Fruit fly (Drosophila melanogaster): Measurements from ENCODE around the gene Nt5a.
A peak's percentile ranks its signal among the peaks of the same experiment; 100 is the strongest.

Gene Nt5a

DNA sequence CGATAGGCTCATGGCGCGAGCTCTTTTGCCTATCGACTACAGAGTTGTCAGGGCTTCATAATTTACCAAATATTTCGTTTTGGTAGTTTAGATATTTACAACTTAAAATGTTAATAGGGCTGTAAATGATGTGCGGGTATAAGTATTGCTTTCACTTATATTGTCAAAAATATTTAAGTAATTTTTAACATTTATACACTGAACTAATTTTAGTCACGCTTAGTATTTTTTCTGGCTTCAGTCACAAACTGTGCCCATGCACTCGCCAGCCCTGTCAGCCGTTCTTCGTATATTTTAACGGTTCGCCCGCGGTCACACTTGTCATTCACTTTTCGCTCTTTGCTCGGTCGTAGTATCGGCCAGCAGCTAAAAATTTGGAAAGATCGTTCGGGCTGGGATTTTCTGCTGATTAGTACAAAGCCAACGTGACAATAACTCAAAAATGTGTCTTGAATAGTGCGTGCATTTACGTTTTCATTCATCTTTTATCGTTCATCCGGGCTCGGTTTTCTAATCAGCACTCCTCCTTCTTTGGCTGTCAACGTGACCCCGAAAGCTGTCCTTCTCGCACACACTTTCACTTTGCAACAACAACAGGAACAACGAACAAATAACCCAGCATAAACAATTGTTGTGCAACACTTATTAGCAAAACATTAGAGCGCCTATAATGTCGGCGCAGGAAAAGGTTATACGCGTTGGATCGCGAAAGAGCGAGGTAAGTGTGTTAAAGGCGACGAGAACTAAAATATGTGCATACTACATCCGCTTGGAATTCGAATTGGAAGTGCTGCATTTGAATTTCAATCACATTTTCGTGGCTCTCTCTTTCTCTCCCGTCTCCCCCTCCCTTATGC is 27.6 kb upstream of the Nt5a start, which contains the start of the genes Hmbs and CG2211 (continued):
- TF ChIP-seq gcm2 (GFP tag; optimal IDR thresholded peaks at IDR 0.05) (peak; percentile 66), ci (GFP tag; IDR thresholded peaks at IDR 0.05) (peak; percentile 92), rib (GFP tag; IDR thresholded peaks at IDR 0.05) (peak; percentile 60; the same call in 1 of the 2 replicates), C15 (GFP tag; IDR thresholded peaks at IDR 0.05) (peak; percentile 72; the same call in 1 of the 3 replicates), exex (tag; optimal IDR thresholded peaks at IDR 0.05) (peak; percentile 68), sqz (GFP tag; optimal IDR thresholded peaks at IDR 0.05) (no peak), twi (tag; optimal IDR thresholded peaks at IDR 0.05) (peak; percentile 77), grau (tag; optimal IDR thresholded peaks at IDR 0.05) (peak; percentile 86), luna (GFP tag; optimal IDR thresholded peaks at IDR 0.05) (peak; percentile 12), Opbp (GFP tag; IDR thresholded peaks at IDR 0.05; ENCODE audit: partially characterized antibody) (peak; percentile 55; the same call in 1 of the 3 replicates), CG8944 (GFP tag; optimal IDR thresholded peaks at IDR 0.05) (peak; percentile 89), odd (GFP tag; optimal IDR thresholded peaks at IDR 0.05) (peak; percentile 37), CG15269 (tag; optimal IDR thresholded peaks at IDR 0.05) (peak; percentile 86), pfk (GFP tag; optimal IDR thresholded peaks at IDR 0.05) (peak; percentile 34), ap (GFP tag; IDR thresholded peaks at IDR 0.05) (peak; percentile 54; the same call in 1 of the 2 replicates), CG18619 (GFP tag; optimal IDR thresholded peaks at IDR 0.05) (peak; percentile 68), slbo (GFP tag; IDR thresholded peaks at IDR 0.05) (peak; percentile 91), vnd (GFP tag; IDR thresholded peaks at IDR 0.05; ENCODE audit: partially characterized antibody) (no peak), dmrt99B (tag; optimal IDR thresholded peaks at IDR 0.05) (no peak), Sox102F (GFP tag; optimal IDR thresholded peaks at IDR 0.05) (peak; percentile 84), Med (GFP tag) (peak; percentile 98), CG12942 (GFP tag; optimal IDR thresholded peaks at IDR 0.05) (peak; percentile 90), CG6813 (GFP tag; optimal IDR thresholded peaks at IDR 0.05) (peak; percentile 79), CG4282 (GFP tag; optimal IDR thresholded peaks at IDR 0.05) (peak; percentile 74), CG12769 (tag; optimal IDR thresholded peaks at IDR 0.05) (peak; percentile 76), CG12659 (GFP tag; optimal IDR thresholded peaks at IDR 0.05) (peak; percentile 94), CG13775 (GFP tag; optimal IDR thresholded peaks at IDR 0.05) (peak; percentile 90), CG1233 (GFP tag; optimal IDR thresholded peaks at IDR 0.05) (peak; percentile 80), NC2β (GFP tag; optimal IDR thresholded peaks at IDR 0.05) (peak; percentile 90), CG17359 (tag; optimal IDR thresholded peaks at IDR 0.05) (peak; percentile 88), CG13123 (GFP tag; optimal IDR thresholded peaks at IDR 0.05) (peak; percentile 82), CG3065 (GFP tag; optimal IDR thresholded peaks at IDR 0.05) (peak; percentile 68), Nf-YA (GFP tag; IDR thresholded peaks at IDR 0.05) (peak; percentile 77), CG4617 (GFP tag; optimal IDR thresholded peaks at IDR 0.05; ENCODE audit: borderline replicate concordance) (peak; percentile 87), sens (GFP tag) (peak; percentile 98), CG7786 (GFP tag; optimal IDR thresholded peaks at IDR 0.05) (peak; percentile 89), p53 (GFP tag; optimal IDR thresholded peaks at IDR 0.05) (peak; percentile 7), CG2678 (tag; optimal IDR thresholded peaks at IDR 0.05) (peak; percentile 89), CG6791 (GFP tag; IDR thresholded peaks at IDR 0.05; ENCODE audit: partially characterized antibody) (peak; percentile 17; the same call in 1 of the 3 replicates), CG10654 (GFP tag; optimal IDR thresholded peaks at IDR 0.05) (peak; percentile 86), run (tag; optimal IDR thresholded peaks at IDR 0.05) (peak; percentile 57), Chrac-16 (GFP tag; optimal IDR thresholded peaks at IDR 0.05) (peak; percentile 93), Ssrp (tag; optimal IDR thresholded peaks at IDR 0.05) (peak; percentile 77), cas (GFP tag; IDR thresholded peaks at IDR 0.05) (0 out of 2 replicates have a peak, but pooled peaks have one; percentile 57), HLH3B (GFP tag; IDR thresholded peaks at IDR 0.05) (peak; percentile 84), CG31441 (GFP tag; IDR thresholded peaks at IDR 0.05) (peak; percentile 92), CG8765 (GFP tag; IDR thresholded peaks at IDR 0.05) (peak; percentile 70), unc-4 (GFP tag; IDR thresholded peaks at IDR 0.05; ENCODE audit: partially characterized antibody) (peak; percentile 48; the same call in 1 of the 2 replicates)
